Fruit fly (Drosophila melanogaster): Measurements from ENCODE around the gene CAH1.

- TF ChIP-seq CTCF (optimal IDR thresholded peaks at IDR 0.05) (peak in 1 of 2 experiments; percentile 15), CG8478 (optimal IDR thresholded peaks at IDR 0.05) (no peak)
Measured at dm6 chr2L:13780109-13780947, 23.1 kb upstream of the CAH1 start, which contains the start of the genes CG9008 and p38b.

Data from S2 (cell line).